Fruit fly (Drosophila melanogaster) S2 (cell line): ENCODE measurements around the gene CG42486.

ENCODE experiments used
- CG8478 ChIP-seq: fragments of >200 bp; optimal IDR thresholded peaks from 2 replicates; lab custom pipeline; 2018
- CTCF ChIP-seq, 2 experiments: fragments of >200 bp; optimal IDR thresholded peaks; 2 replicates each; lab custom pipeline; 2018

DNA sequence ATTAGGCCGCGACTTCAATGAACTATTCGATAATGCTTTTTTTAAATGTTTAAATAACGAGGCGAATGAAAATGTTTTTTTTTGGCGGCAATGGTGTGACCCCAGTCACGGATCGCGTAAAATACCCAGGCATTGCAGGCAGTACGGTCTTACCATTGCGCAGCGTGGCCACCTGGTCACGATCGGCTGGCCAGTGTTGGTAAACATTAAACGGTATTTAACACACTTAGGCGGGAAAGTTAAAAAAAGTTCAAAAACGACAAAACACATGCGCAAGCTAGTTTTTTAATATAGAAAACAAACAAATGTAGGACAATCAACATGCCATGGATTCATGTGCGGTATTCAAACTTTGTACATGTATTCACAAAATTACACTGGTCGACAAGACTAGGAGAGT is 13.7 kb upstream of the CG42486 start, which contains the start of gene esc:
- TF ChIP-seq CG8478 (lab: Kevin White, UChicago) = no peak
- peak; percentile 9 to 34 for TF ChIP-seq CTCF (optimal IDR thresholded peaks at IDR 0.05; lab: Kevin White, UChicago)
